Worm (Caenorhabditis elegans): Measurements from ENCODE around the gene Y38F1A.2.

- TF ChIP-seq mdl-1 (tag; optimal IDR thresholded peaks at IDR 0.05) (no peak), tra-1 (GFP tag; IDR thresholded peaks at IDR 0.05) (no peak), nhr-28 (tag; optimal IDR thresholded peaks at IDR 0.05) (no peak), unc-130 (GFP tag; optimal IDR thresholded peaks at IDR 0.05) (no peak), nhr-76 (tag; optimal IDR thresholded peaks at IDR 0.05) (no peak), unc-62 (GFP tag; optimal IDR thresholded peaks at IDR 0.05 in 1 of 2) (peak in 1 of 2 experiments; percentile 13), unc-62 (tag; optimal IDR thresholded peaks at IDR 0.05) (no peak), hif-1 (tag; optimal IDR thresholded peaks at IDR 0.05) (no peak)
These were observed 47.7 kb upstream of the Y38F1A.2 start, which contains the start of gene nspb-11 for ce11 chrII:12907070-12907469.
